Worm (Caenorhabditis elegans) whole organism, L4 larva: Measurements from ENCODE around the gene eelo-2.

Experiments used
- F10B5.3 ChIP-seq: sonication (generic microtip); optimal IDR thresholded peaks from 2 replicates; lab custom pipeline; 2016; ENCODE audit warnings: mild to moderate bottlenecking, missing genetic modification characterization, missing compliant biosample characterization
- F44E2.7 ChIP-seq: fragments of 200-800 bp; sonication (Bioruptor generic); IDR thresholded peaks from 2 replicates; pipeline ENCODE4 v2.1.2; 2022; ENCODE audit warnings: missing genetic modification characterization, missing compliant biosample characterization
- F49E8.2 ChIP-seq: sonication (generic microtip); optimal IDR thresholded peaks from 2 replicates; lab custom pipeline; 2016; ENCODE audit warnings: missing compliant biosample characterization, mild to moderate bottlenecking, missing genetic modification characterization, borderline replicate concordance
- T20F7.1 ChIP-seq: fragments of 200-800 bp; sonication (Bioruptor generic); optimal IDR thresholded peaks from 2 replicates; lab custom pipeline; 2018; ENCODE audit warnings: mild to moderate bottlenecking, missing genetic modification characterization, missing compliant biosample characterization
- ZK337.2 ChIP-seq: fragments of 200-800 bp; sonication (Bioruptor generic); IDR thresholded peaks from 2 replicates; pipeline ENCODE4 v1.3.6; 2022; ENCODE audit warnings: missing genetic modification reagents, missing genetic modification characterization, missing compliant biosample characterization
- aly-2 ChIP-seq: sonication (generic microtip); optimal IDR thresholded peaks from 2 replicates; lab custom pipeline; 2018; ENCODE audit warnings: missing biosample characterization, missing genetic modification characterization
- arid-1 ChIP-seq: fragments of 200-800 bp; sonication (Bioruptor generic); conservative IDR thresholded peaks from 2 replicates; pipeline ENCODE4 v1.3.6; 2022; ENCODE audit warnings: missing genetic modification reagents, missing genetic modification characterization, missing compliant biosample characterization
- attf-4 ChIP-seq: sonication (generic microtip); optimal IDR thresholded peaks from 3 replicates; lab custom pipeline; 2017; ENCODE audit warnings: missing biosample characterization, missing genetic modification characterization
- ceh-28 ChIP-seq: fragments of 150-350 bp; optimal IDR thresholded peaks from 2 replicates; lab custom pipeline; 2014; ENCODE audit warnings: missing biosample characterization, missing genetic modification reagents, missing genetic modification characterization
- ceh-32 ChIP-seq: sonication (generic microtip); optimal IDR thresholded peaks from 2 replicates; lab custom pipeline; 2016; ENCODE audit warnings: mild to moderate bottlenecking, missing genetic modification characterization, missing compliant biosample characterization; ENCODE audit not compliant: poor library complexity
- ceh-44 ChIP-seq: fragments of 200-800 bp; sonication (Bioruptor generic); IDR thresholded peaks from 2 replicates; pipeline ENCODE4 v1.3.6; 2022; ENCODE audit warnings: missing genetic modification reagents, missing genetic modification characterization, missing compliant biosample characterization
- daf-16 ChIP-seq, 3 experiments: sonication (generic microtip); optimal IDR thresholded peaks; 2 replicates each; lab custom pipeline; 2016 to 2017; ENCODE audit warnings: missing genetic modification characterization in 3 of 3, missing genetic modification reagents in 3 of 3, mild to moderate bottlenecking in 2 of 3, missing compliant biosample characterization in 2 of 3, missing biosample characterization in 1 of 3, moderate library complexity in 1 of 3
- daf-19 ChIP-seq: fragments of 200-800 bp; sonication (Bioruptor generic); conservative IDR thresholded peaks from 2 replicates; pipeline ENCODE4 v1.3.6; 2022; ENCODE audit warnings: missing genetic modification characterization, missing compliant biosample characterization
- duxl-1 ChIP-seq: sonication (generic microtip); optimal IDR thresholded peaks from 2 replicates; lab custom pipeline; 2016; ENCODE audit warnings: mild to moderate bottlenecking, missing genetic modification characterization, moderate library complexity, missing compliant biosample characterization; ENCODE audit not compliant: poor library complexity
- dve-1 ChIP-seq: sonication (generic microtip); optimal IDR thresholded peaks from 2 replicates; lab custom pipeline; 2017; ENCODE audit warnings: antibody characterized with exemption, mild to moderate bottlenecking, missing genetic modification characterization, missing compliant biosample characterization; ENCODE audit not compliant: insufficient read depth
- egl-27 ChIP-seq: sonication (generic microtip); optimal IDR thresholded peaks from 3 replicates; lab custom pipeline; 2017; ENCODE audit warnings: missing biosample characterization, missing genetic modification reagents, missing genetic modification characterization
- egl-43 ChIP-seq: fragments of 200-800 bp; sonication (Bioruptor generic); IDR thresholded peaks from 2 replicates; pipeline ENCODE4 v1.3.6; 2022; ENCODE audit warnings: missing genetic modification reagents, missing genetic modification characterization, missing compliant biosample characterization
- fos-1 ChIP-seq: fragments of 150-350 bp; optimal IDR thresholded peaks from 2 replicates; lab custom pipeline; 2014; ENCODE audit warnings: missing biosample characterization, missing genetic modification characterization
- hif-1 ChIP-seq, 2 experiments: sonication (generic microtip); optimal IDR thresholded peaks; 2 replicates each; lab custom pipeline; 2016 to 2017; ENCODE audit warnings: missing compliant biosample characterization in 2 of 2, missing genetic modification characterization in 2 of 2, missing genetic modification reagents in 2 of 2, missing genotype in 2 of 2, mild to moderate bottlenecking in 1 of 2
- hlh-11 ChIP-seq: fragments of 200-800 bp; sonication (Bioruptor generic); optimal IDR thresholded peaks from 2 replicates; lab custom pipeline; 2018; ENCODE audit warnings: mild to moderate bottlenecking, missing genetic modification characterization, missing compliant biosample characterization
- hmg-1.1 ChIP-seq: fragments of 200-800 bp; sonication (Bioruptor generic); IDR thresholded peaks from 2 replicates; pipeline ENCODE4 v1.3.6; 2022; ENCODE audit warnings: missing genetic modification reagents, missing genetic modification characterization, missing compliant biosample characterization
- jun-1 ChIP-seq: fragments of 150-350 bp; optimal IDR thresholded peaks from 2 replicates; lab custom pipeline; 2014; ENCODE audit warnings: missing biosample characterization, missing genetic modification reagents, missing genetic modification characterization
- lin-1 ChIP-seq: fragments of 200-800 bp; sonication (Bioruptor generic); IDR thresholded peaks from 2 replicates; pipeline ENCODE4 v1.3.6; 2022; ENCODE audit warnings: missing genetic modification reagents, missing genetic modification characterization, missing compliant biosample characterization
- lin-13 ChIP-seq: fragments of 150-350 bp; optimal IDR thresholded peaks from 2 replicates; lab custom pipeline; 2014; ENCODE audit warnings: missing biosample characterization, missing genetic modification reagents, missing genetic modification characterization
- lir-3 ChIP-seq: sonication (generic microtip); optimal IDR thresholded peaks from 2 replicates; lab custom pipeline; 2016; ENCODE audit warnings: mild to moderate bottlenecking, missing genetic modification characterization, missing compliant biosample characterization
- lsy-2 ChIP-seq, 2 experiments: fragments of 150-350 bp in 1 of 2; sonication (generic microtip) in 1 of 2; optimal IDR thresholded peaks; 2 replicates each; lab custom pipeline; 2014 to 2017; ENCODE audit warnings: missing biosample characterization in 2 of 2, missing genetic modification characterization in 2 of 2
- madf-5 ChIP-seq, 2 experiments: fragments of 200-800 bp; sonication (Bioruptor generic); IDR thresholded peaks; 2 replicates each; pipeline ENCODE4 v1.3.6; 2022; ENCODE audit warnings: missing compliant biosample characterization in 2 of 2, missing genetic modification characterization in 2 of 2
- madf-9 ChIP-seq: fragments of 200-800 bp; sonication (Bioruptor generic); conservative IDR thresholded peaks from 2 replicates; pipeline ENCODE4 v1.3.6; 2022; ENCODE audit warnings: missing genetic modification reagents, missing genetic modification characterization, missing compliant biosample characterization
- mdl-1 ChIP-seq, 2 experiments: fragments of 150-350 bp in 1 of 2; sonication (generic microtip) in 1 of 2; optimal IDR thresholded peaks; 2 replicates each; lab custom pipeline; 2014 to 2017; ENCODE audit warnings: missing biosample characterization in 2 of 2, missing genetic modification characterization in 2 of 2
- mes-2 ChIP-seq: sonication (generic microtip); optimal IDR thresholded peaks from 2 replicates; lab custom pipeline; 2016; ENCODE audit warnings: missing genotype, mild to moderate bottlenecking, missing genetic modification characterization, missing compliant biosample characterization; ENCODE audit not compliant: poor library complexity, severe bottlenecking
- mxl-2 ChIP-seq: fragments of 200-800 bp; sonication (Bioruptor generic); conservative IDR thresholded peaks from 2 replicates; pipeline ENCODE4 v1.3.6; 2022; ENCODE audit warnings: missing genetic modification reagents, missing genetic modification characterization, missing compliant biosample characterization
- mxl-3 ChIP-seq: fragments of 200-800 bp; sonication (Bioruptor generic); optimal IDR thresholded peaks from 2 replicates; lab custom pipeline; 2018; ENCODE audit warnings: mild to moderate bottlenecking, missing genetic modification characterization, missing compliant biosample characterization
- nhr-10 ChIP-seq: fragments of 150-350 bp; optimal IDR thresholded peaks from 2 replicates; lab custom pipeline; 2014; ENCODE audit warnings: missing biosample characterization, missing genetic modification characterization
- nhr-102 ChIP-seq: sonication (generic microtip); optimal IDR thresholded peaks from 2 replicates; lab custom pipeline; 2016; ENCODE audit warnings: mild to moderate bottlenecking, missing genetic modification characterization, moderate library complexity, missing compliant biosample characterization
- nhr-11 ChIP-seq: fragments of 150-350 bp; optimal IDR thresholded peaks from 2 replicates; lab custom pipeline; 2014; ENCODE audit warnings: missing biosample characterization, missing genetic modification characterization
- nhr-25 ChIP-seq: sonication (generic microtip); optimal IDR thresholded peaks from 2 replicates; lab custom pipeline; 2017; ENCODE audit warnings: missing genetic modification characterization, mild to moderate bottlenecking, missing compliant biosample characterization, antibody characterized with exemption, moderate library complexity, borderline replicate concordance; ENCODE audit not compliant: insufficient read depth
- nhr-28 ChIP-seq: fragments of 150-350 bp; optimal IDR thresholded peaks from 2 replicates; lab custom pipeline; 2014; ENCODE audit warnings: missing biosample characterization, missing genetic modification characterization
- nhr-48 ChIP-seq: sonication (generic microtip); optimal IDR thresholded peaks from 2 replicates; lab custom pipeline; 2016; ENCODE audit warnings: mild to moderate bottlenecking, missing genetic modification characterization, missing compliant biosample characterization
- nhr-77 ChIP-seq: fragments of 150-350 bp; optimal IDR thresholded peaks from 2 replicates; lab custom pipeline; 2014; ENCODE audit warnings: missing biosample characterization, missing genetic modification characterization
- set-16 ChIP-seq: fragments of 200-800 bp; sonication (Bioruptor generic); IDR thresholded peaks from 2 replicates; pipeline ENCODE4 v1.3.6; 2022; ENCODE audit warnings: missing genetic modification reagents, missing genetic modification characterization, missing compliant biosample characterization
- skn-1 ChIP-seq: fragments of 150-350 bp; optimal IDR thresholded peaks from 2 replicates; lab custom pipeline; 2014; ENCODE audit warnings: missing biosample characterization, missing genetic modification characterization
- spr-1 ChIP-seq: sonication (generic microtip); optimal IDR thresholded peaks from 2 replicates; lab custom pipeline; 2016; ENCODE audit warnings: mild to moderate bottlenecking, missing genetic modification characterization, missing compliant biosample characterization
- spr-3 ChIP-seq: fragments of 200-800 bp; sonication (Bioruptor generic); optimal IDR thresholded peaks from 2 replicates; lab custom pipeline; 2018; ENCODE audit warnings: mild to moderate bottlenecking, missing genetic modification characterization, missing compliant biosample characterization
- tag-97 ChIP-seq: fragments of 200-800 bp; sonication (Bioruptor generic); IDR thresholded peaks from 2 replicates; pipeline ENCODE4 v1.3.6; 2022; ENCODE audit warnings: missing genetic modification characterization, missing compliant biosample characterization
- tra-1 ChIP-seq: fragments of 200-800 bp; sonication (Bioruptor generic); IDR thresholded peaks from 2 replicates; pipeline ENCODE4 v1.3.6; 2022; ENCODE audit warnings: missing genetic modification reagents, missing genetic modification characterization, missing compliant biosample characterization
- unc-62 ChIP-seq, 3 experiments: fragments of 150-350 bp in 1 of 3; sonication (generic microtip); optimal IDR thresholded peaks in 2 of 3; peaks in 1 of 3; 1 replicate in 1 of 3; 2 replicates in 2 of 3; lab custom pipeline; 2014 to 2017; ENCODE audit warnings: missing biosample characterization in 3 of 3, missing genetic modification characterization in 3 of 3, missing genetic modification reagents in 3 of 3, missing genotype in 1 of 3
- zip-2 ChIP-seq: fragments of 150-350 bp; optimal IDR thresholded peaks from 2 replicates; lab custom pipeline; 2014; ENCODE audit warnings: missing biosample characterization, missing genetic modification characterization
- ztf-7 ChIP-seq: fragments of 150-350 bp; optimal IDR thresholded peaks from 2 replicates; lab custom pipeline; 2014; ENCODE audit warnings: missing biosample characterization, missing genetic modification characterization

eelo-2 gene

ce11 chrIV:17249691-17250181 is at the start of gene eelo-2 (continued):
- TF ChIP-seq tag-97 (GFP tag; lab: Robert Waterston, UW) (no peak), lsy-2 (tag; optimal IDR thresholded peaks at IDR 0.05; lab: Kevin White, UChicago) (peak; percentile 91 to 97), daf-19 (GFP tag; lab: Robert Waterston, UW) (peak; percentile 85; the same call in 1 of the 2 replicates), jun-1 (tag; lab: Kevin White, UChicago) (peak; percentile 94), nhr-102 (tag; lab: Kevin White, UChicago) (peak; percentile 98), arid-1 (GFP tag; lab: Robert Waterston, UW) (peak; percentile 97), mxl-2 (GFP tag; lab: Robert Waterston, UW) (peak; percentile 86), egl-27 (tag; lab: Kevin White, UChicago) (peak; percentile 33), madf-9 (GFP tag; lab: Robert Waterston, UW) (peak; percentile 92), duxl-1 (tag; lab: Kevin White, UChicago) (peak; percentile 96), egl-43 (GFP tag; lab: Robert Waterston, UW) (peak; percentile 90), unc-62 (GFP tag; optimal IDR thresholded peaks at IDR 0.05 in 1 of 2; lab: Kevin White, UChicago) (peak in 1 of 2 experiments; percentile 99), unc-62 (tag; optimal IDR thresholded peaks at IDR 0.05; lab: Kevin White, UChicago) (no peak), T20F7.1 (GFP tag; lab: Kevin White, UChicago) (no peak), madf-5 (GFP tag; IDR thresholded peaks at IDR 0.05; lab: Robert Waterston, UW) (peak; percentile 57 to 74; a peak in 2 of 4 replicates), tra-1 (peak; percentile 94), ceh-44 (GFP tag; lab: Robert Waterston, UW) (peak; percentile 87), mes-2 (peak; percentile 97), daf-16 (GFP tag; optimal IDR thresholded peaks at IDR 0.05; lab: Kevin White, UChicago) (peak; percentile 66 to 91), daf-16 (tag; optimal IDR thresholded peaks at IDR 0.05; lab: Kevin White, UChicago) (peak; percentile 80), nhr-25 (tag; lab: Kevin White, UChicago) (peak; percentile 96), spr-3 (GFP tag; lab: Kevin White, UChicago) (peak; percentile 96), aly-2 (tag; lab: Kevin White, UChicago) (no peak), hmg-1.1 (GFP tag; lab: Robert Waterston, UW) (peak; percentile 97), ztf-7 (tag; lab: Kevin White, UChicago) (peak; percentile 90), ceh-32 (tag; lab: Kevin White, UChicago) (peak; percentile 75), zip-2 (tag; lab: Kevin White, UChicago) (peak; percentile 73), F49E8.2 (tag; lab: Kevin White, UChicago) (peak; percentile 96), mdl-1 (tag; optimal IDR thresholded peaks at IDR 0.05; lab: Kevin White, UChicago) (peak in 1 of 2 experiments; percentile 79), dve-1 (peak; percentile 99), nhr-28 (tag; lab: Kevin White, UChicago) (peak; percentile 91), F44E2.7 (GFP tag; lab: Robert Waterston, UW) (peak; percentile 4; the same call in 1 of the 2 replicates), nhr-10 (tag; lab: Kevin White, UChicago) (peak; percentile 71), lin-13 (GFP tag; lab: Kevin White, UChicago) (peak; percentile 97), ceh-28 (no peak), nhr-48 (tag; lab: Kevin White, UChicago) (peak; percentile 97), set-16 (GFP tag; lab: Robert Waterston, UW) (peak; percentile 68), mxl-3 (GFP tag; lab: Kevin White, UChicago) (peak; percentile 88), hif-1 (tag; optimal IDR thresholded peaks at IDR 0.05; lab: Kevin White, UChicago) (peak; percentile 74 to 91), nhr-77 (tag; lab: Kevin White, UChicago) (peak; percentile 98), lin-1 (GFP tag; lab: Robert Waterston, UW) (peak; percentile 97), ZK337.2 (GFP tag; lab: Robert Waterston, UW) (peak; percentile 70; the same call in 1 of the 2 replicates), attf-4 (no peak), nhr-11 (peak; percentile 97), F10B5.3 (tag; lab: Kevin White, UChicago) (peak; percentile 93), spr-1 (peak; percentile 96), hlh-11 (peak; percentile 97), lir-3 (tag; lab: Kevin White, UChicago) (peak; percentile 87), fos-1 (tag; lab: Kevin White, UChicago) (peak; percentile 68), skn-1 (tag; lab: Kevin White, UChicago) (no peak)
